Fruit fly (Drosophila melanogaster) whole organism, pupa: ENCODE results near the gene Vha100-2.

Experiments used
- CG10348 ChIP-seq: fragments of 200-800 bp; sonication (Bioruptor generic); IDR thresholded peaks from 2 replicates; pipeline ENCODE4 v1.3.6; 2022; ENCODE audit warnings: missing biosample characterization, missing genetic modification characterization
- CG12605 ChIP-seq: fragments of 200-800 bp; sonication (Bioruptor generic); IDR thresholded peaks from 2 replicates; pipeline ENCODE4 v1.3.6; 2022; ENCODE audit warnings: missing biosample characterization, missing genetic modification characterization
- CG13204 ChIP-seq: fragments of 200-800 bp; sonication (Bioruptor generic); optimal IDR thresholded peaks from 2 replicates; lab custom pipeline; 2018; ENCODE audit warnings: missing biosample characterization, mild to moderate bottlenecking, missing genetic modification characterization, moderate library complexity
- CG14655 ChIP-seq: fragments of 200-800 bp; sonication (Bioruptor generic); optimal IDR thresholded peaks from 3 replicates; lab custom pipeline; 2017; ENCODE audit warnings: mild to moderate bottlenecking, missing biosample characterization, missing genetic modification reagents, missing genetic modification characterization
- CG15710 ChIP-seq: fragments of 200-800 bp; sonication (Bioruptor generic); optimal IDR thresholded peaks from 2 replicates; lab custom pipeline; 2018; ENCODE audit warnings: missing biosample characterization, mild to moderate bottlenecking, missing genetic modification characterization, moderate library complexity
- CG17806 ChIP-seq: fragments of 200-800 bp; sonication (Bioruptor generic); optimal IDR thresholded peaks from 2 replicates; lab custom pipeline; 2018; ENCODE audit warnings: missing biosample characterization, mild to moderate bottlenecking, missing genetic modification characterization, moderate library complexity
- CG32121 ChIP-seq: fragments of 200-800 bp; sonication (Bioruptor generic); IDR thresholded peaks from 2 replicates; pipeline ENCODE4 v1.3.6; 2022; ENCODE audit warnings: missing biosample characterization, missing genetic modification characterization
- CG34367 ChIP-seq: fragments of 200-800 bp; sonication (Bioruptor generic); optimal IDR thresholded peaks from 2 replicates; lab custom pipeline; 2018; ENCODE audit warnings: missing biosample characterization, mild to moderate bottlenecking, missing genetic modification characterization
- CG4496 ChIP-seq: fragments of 200-800 bp; sonication (Bioruptor generic); IDR thresholded peaks from 3 replicates; pipeline ENCODE4 v1.3.6; 2022; ENCODE audit warnings: missing biosample characterization, missing genetic modification characterization
- CG8159 ChIP-seq: fragments of 200-800 bp; sonication (Bioruptor generic); optimal IDR thresholded peaks from 3 replicates; lab custom pipeline; 2018; ENCODE audit warnings: missing biosample characterization, mild to moderate bottlenecking, missing genetic modification characterization, moderate library complexity
- CG8301 ChIP-seq: fragments of 200-800 bp; sonication (Bioruptor generic); optimal IDR thresholded peaks from 2 replicates; lab custom pipeline; 2018; ENCODE audit warnings: missing biosample characterization, mild to moderate bottlenecking, missing genetic modification characterization
- CG9948 ChIP-seq: fragments of 200-800 bp; sonication (Bioruptor generic); optimal IDR thresholded peaks from 2 replicates; lab custom pipeline; 2018; ENCODE audit warnings: missing biosample characterization, mild to moderate bottlenecking, missing genetic modification characterization, moderate library complexity
- D1 ChIP-seq: fragments of 200-800 bp; sonication (Bioruptor generic); optimal IDR thresholded peaks from 2 replicates; lab custom pipeline; 2018; ENCODE audit warnings: missing biosample characterization, mild to moderate bottlenecking, missing genetic modification characterization, moderate library complexity
- EcR ChIP-seq: fragments of 200-800 bp; sonication (Bioruptor generic); optimal IDR thresholded peaks from 3 replicates; lab custom pipeline; 2019; ENCODE audit warnings: missing biosample characterization, missing genetic modification characterization, mild to moderate bottlenecking, moderate library complexity, missing genetic modification reagents
- Ets98B ChIP-seq: fragments of 200-800 bp; sonication (Bioruptor generic); IDR thresholded peaks from 2 replicates; pipeline ENCODE4 v1.3.6; 2022; ENCODE audit warnings: missing biosample characterization, missing genetic modification characterization
- Pif1A ChIP-seq: fragments of 200-800 bp; sonication (Bioruptor generic); optimal IDR thresholded peaks from 3 replicates; lab custom pipeline; 2016; ENCODE audit warnings: missing biosample characterization, missing genetic modification characterization
- Pif1B ChIP-seq: fragments of 200-800 bp; sonication (Bioruptor generic); optimal IDR thresholded peaks from 3 replicates; lab custom pipeline; 2016; ENCODE audit warnings: missing biosample characterization, missing genetic modification characterization
- Snoo ChIP-seq: fragments of 200-800 bp; sonication (Bioruptor generic); optimal IDR thresholded peaks from 3 replicates; lab custom pipeline; 2017; ENCODE audit warnings: missing biosample characterization, mild to moderate bottlenecking, missing genetic modification characterization, inconsistent platforms
- fd96Ca ChIP-seq: fragments of 200-800 bp; sonication (Bioruptor generic); IDR thresholded peaks from 3 replicates; pipeline ENCODE4 v1.3.6; 2022; ENCODE audit warnings: missing biosample characterization, missing genetic modification characterization
- gl ChIP-seq: fragments of 200-800 bp; sonication (Bioruptor generic); optimal IDR thresholded peaks from 2 replicates; lab custom pipeline; 2018; ENCODE audit warnings: missing biosample characterization, mild to moderate bottlenecking, missing genetic modification characterization
- rn ChIP-seq: fragments of 200-800 bp; sonication (Bioruptor generic); IDR thresholded peaks from 2 replicates; pipeline ENCODE4 v1.3.6; 2022; ENCODE audit warnings: missing biosample characterization, missing genetic modification characterization

Gene Vha100-2

dm6 chr3R:18396801-18397604 is 2.0 kb downstream of the Vha100-2 start, which contains the start of gene Vti1b:
Gene Vti1b, plus strand, starts transcription at chr3R:18396995.
- TF ChIP-seq CG12605 (GFP tag; lab: Robert Waterston, UW) = peak; percentile 88
- TF ChIP-seq fd96Ca (GFP tag; lab: Robert Waterston, UW) = peak; percentile 97
- TF ChIP-seq Ets98B (GFP tag; lab: Robert Waterston, UW) = peak; percentile 97
- TF ChIP-seq Pif1A (GFP tag; lab: Kevin White, UChicago) = peak; percentile 97
- peak; percentile 91 for TF ChIP-seq CG13204 (GFP tag; lab: Kevin White, UChicago)
- TF ChIP-seq CG9948 (tag; lab: Kevin White, UChicago) = peak; percentile 96
- peak; percentile 98 for TF ChIP-seq CG14655
- TF ChIP-seq Pif1B = peak; percentile 97
- peak; percentile 94 for TF ChIP-seq Snoo
- TF ChIP-seq CG32121 (GFP tag; lab: Robert Waterston, UW) = peak; percentile 98
- peak; percentile 94 for TF ChIP-seq rn (GFP tag; lab: Robert Waterston, UW)
- peak; percentile 93 for TF ChIP-seq CG10348 (GFP tag; lab: Robert Waterston, UW)
- TF ChIP-seq CG34367 (tag; lab: Kevin White, UChicago) = peak; percentile 94
- peak; percentile 93 for TF ChIP-seq D1 (tag; lab: Kevin White, UChicago)
- TF ChIP-seq CG4496 (GFP tag; lab: Robert Waterston, UW) = peak; percentile 98
- peak; percentile 98 for TF ChIP-seq CG8159 (tag; lab: Kevin White, UChicago)
- TF ChIP-seq CG17806 (tag; lab: Kevin White, UChicago) = peak; percentile 97
- peak; percentile 80 for TF ChIP-seq EcR (GFP tag; lab: Kevin White, UChicago)
- TF ChIP-seq gl (tag; lab: Kevin White, UChicago) = peak; percentile 98
- peak; percentile 97 for TF ChIP-seq CG15710
- peak; percentile 98 for TF ChIP-seq CG8301 (tag; lab: Kevin White, UChicago)
- TF ChIP-seq, all 21 proteins: peak for 21

- no peak for TF ChIP-seq gl (tag; lab: Kevin White, UChicago)
- no peak for TF ChIP-seq D1 (tag; lab: Kevin White, UChicago)
- TF ChIP-seq CG14655 = no peak
- TF ChIP-seq CG13204 (GFP tag; lab: Kevin White, UChicago) = no peak
- no peak for TF ChIP-seq CG8159 (tag; lab: Kevin White, UChicago)
- no peak for TF ChIP-seq CG9948 (tag; lab: Kevin White, UChicago)
- TF ChIP-seq CG34367 (tag; lab: Kevin White, UChicago) = no peak
- TF ChIP-seq Pif1B = no peak
- TF ChIP-seq Snoo = no peak
- no peak for TF ChIP-seq CG4496 (GFP tag; lab: Robert Waterston, UW)
- TF ChIP-seq CG17806 (tag; lab: Kevin White, UChicago) = no peak
- no peak for TF ChIP-seq CG8301 (tag; lab: Kevin White, UChicago)
- no peak for TF ChIP-seq EcR (GFP tag; lab: Kevin White, UChicago)
- no peak for TF ChIP-seq fd96Ca (GFP tag; lab: Robert Waterston, UW)
- no peak for TF ChIP-seq Ets98B (GFP tag; lab: Robert Waterston, UW)
These were observed 3.3 kb downstream of the Vha100-2 start for dm6 chr3R:18395694-18396093.

- no peak for TF ChIP-seq Pif1A (GFP tag; lab: Kevin White, UChicago)
- TF ChIP-seq CG8159 (tag; lab: Kevin White, UChicago) = no peak
- TF ChIP-seq CG34367 (tag; lab: Kevin White, UChicago) = no peak
- TF ChIP-seq CG9948 (tag; lab: Kevin White, UChicago) = no peak
- TF ChIP-seq CG4496 (GFP tag; lab: Robert Waterston, UW) = 0 out of 3 replicates have a peak, but pooled peaks have one; percentile 32
- no peak for TF ChIP-seq D1 (tag; lab: Kevin White, UChicago)
- TF ChIP-seq CG32121 (GFP tag; lab: Robert Waterston, UW) = no peak
- no peak for TF ChIP-seq CG13204 (GFP tag; lab: Kevin White, UChicago)
- no peak for TF ChIP-seq Snoo
- peak; percentile 86 for TF ChIP-seq EcR (GFP tag; lab: Kevin White, UChicago)
- no peak for TF ChIP-seq Pif1B
- TF ChIP-seq CG17806 (tag; lab: Kevin White, UChicago) = no peak
- TF ChIP-seq CG15710 = no peak
- no peak for TF ChIP-seq gl (tag; lab: Kevin White, UChicago)
- no peak for TF ChIP-seq CG10348 (GFP tag; lab: Robert Waterston, UW)
- no peak for TF ChIP-seq fd96Ca (GFP tag; lab: Robert Waterston, UW)
These were observed 4.1 kb downstream of the Vha100-2 start for dm6 chr3R:18394876-18395275.

dm6 chr3R:18393436-18393835 is 5.5 kb downstream of the Vha100-2 start:
- TF ChIP-seq CG14655 = no peak
- no peak for TF ChIP-seq fd96Ca (GFP tag; lab: Robert Waterston, UW)
- peak; percentile 52 for TF ChIP-seq CG8159 (tag; lab: Kevin White, UChicago)
- no peak for TF ChIP-seq CG8301 (tag; lab: Kevin White, UChicago)
- peak; percentile 44; the same call in 1 of the 2 replicates for TF ChIP-seq rn (GFP tag; lab: Robert Waterston, UW)
- peak; percentile 75 for TF ChIP-seq Ets98B (GFP tag; lab: Robert Waterston, UW)
- TF ChIP-seq CG4496 (GFP tag; lab: Robert Waterston, UW) = no peak
- peak; percentile 35 for TF ChIP-seq Pif1B
- TF ChIP-seq EcR (GFP tag; lab: Kevin White, UChicago) = peak; percentile 1
- TF ChIP-seq CG32121 (GFP tag; lab: Robert Waterston, UW) = peak; percentile 69; the same call in 1 of the 2 replicates
- TF ChIP-seq CG10348 (GFP tag; lab: Robert Waterston, UW) = no peak
- TF ChIP-seq Snoo = no peak
- TF ChIP-seq CG34367 (tag; lab: Kevin White, UChicago) = peak; percentile 40
- TF ChIP-seq D1 (tag; lab: Kevin White, UChicago) = no peak
- TF ChIP-seq CG12605 (GFP tag; lab: Robert Waterston, UW) = peak; percentile 54
- TF ChIP-seq CG13204 (GFP tag; lab: Kevin White, UChicago) = peak; percentile 36
- peak; percentile 44 for TF ChIP-seq gl (tag; lab: Kevin White, UChicago)
- TF ChIP-seq CG17806 (tag; lab: Kevin White, UChicago) = peak; percentile 36
- TF ChIP-seq CG15710 = peak; percentile 71
- TF ChIP-seq CG9948 (tag; lab: Kevin White, UChicago) = no peak
- TF ChIP-seq Pif1A (GFP tag; lab: Kevin White, UChicago) = peak; percentile 63
